Worm (Caenorhabditis elegans): ENCODE measurements around the gene nspc-19.

Gene nspc-19

DNA sequence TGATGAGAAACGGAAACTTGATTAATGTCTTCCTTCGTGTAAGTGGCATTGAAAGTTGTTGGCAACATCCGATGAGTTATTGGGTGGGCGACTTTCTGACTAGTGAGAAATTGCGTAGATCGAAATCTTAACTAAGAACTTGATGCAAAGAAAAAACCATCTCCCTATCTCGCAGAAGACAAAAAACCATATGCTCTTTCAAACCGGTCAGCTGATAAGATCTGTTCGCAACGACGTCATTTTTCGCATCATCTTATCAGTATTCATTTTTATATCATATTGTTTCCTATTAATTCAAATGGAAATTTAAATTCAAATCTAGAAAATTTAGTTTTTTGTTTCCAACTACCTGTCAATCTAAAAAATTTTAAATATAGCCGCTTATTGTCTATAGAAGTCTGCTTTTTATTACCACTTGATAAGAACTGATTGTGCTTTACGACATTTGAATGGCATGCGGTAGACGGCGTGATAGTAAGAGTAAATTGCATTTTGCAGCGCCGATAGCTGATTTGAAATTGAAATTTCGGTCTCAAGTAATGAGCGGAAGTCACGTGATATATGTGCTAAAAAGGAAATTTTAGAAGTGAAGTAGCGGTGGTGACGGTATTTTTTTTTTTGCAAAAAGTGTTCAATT, 28.0 kb upstream of the nspc-19 start:
- TF ChIP-seq ceh-48 (tag; optimal IDR thresholded peaks at IDR 0.05) (no peak), hlh-30 (tag; optimal IDR thresholded peaks at IDR 0.05; ENCODE audit: insufficient read depth) (peak; percentile 35), elt-2 (tag; optimal IDR thresholded peaks at IDR 0.05) (peak; percentile 88), pros-1 (tag; optimal IDR thresholded peaks at IDR 0.05) (no peak), ceh-30 (tag; optimal IDR thresholded peaks at IDR 0.05) (no peak)

DNA sequence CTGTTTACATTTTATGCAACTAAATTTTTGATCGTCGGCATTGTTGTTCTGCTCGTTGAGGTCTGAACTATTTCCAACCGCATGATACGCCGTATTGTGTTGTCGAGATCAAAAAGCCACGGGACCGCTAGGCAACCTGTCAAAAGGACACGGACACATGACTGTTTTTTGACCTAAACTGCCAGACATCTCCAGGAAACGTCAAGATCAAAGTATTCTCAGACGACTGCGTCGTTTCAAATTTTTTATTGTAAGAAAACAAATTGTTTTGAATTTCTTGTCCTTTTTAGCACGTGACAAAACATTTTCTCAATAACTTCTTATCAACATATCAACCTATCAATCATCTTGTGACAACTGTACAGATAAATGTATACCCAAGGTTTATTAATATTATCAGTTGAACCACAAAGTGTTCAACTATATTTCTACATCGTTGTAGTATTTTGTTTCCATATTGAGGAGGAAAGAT, 26.3 kb upstream of the nspc-19 start:
- TF ChIP-seq hlh-8 (tag; optimal IDR thresholded peaks at IDR 0.05) (no peak), elt-2 (tag; optimal IDR thresholded peaks at IDR 0.05) (peak; percentile 94), rnt-1 (tag; optimal IDR thresholded peaks at IDR 0.05) (no peak), ceh-48 (tag; optimal IDR thresholded peaks at IDR 0.05) (no peak), ahr-1 (tag; optimal IDR thresholded peaks at IDR 0.05) (no peak), che-1 (tag; optimal IDR thresholded peaks at IDR 0.05) (no peak), pag-3 (tag; optimal IDR thresholded peaks at IDR 0.05; ENCODE audit: borderline replicate concordance) (no peak), ceh-14 (tag; optimal IDR thresholded peaks at IDR 0.05) (no peak), ttx-3 (tag; optimal IDR thresholded peaks at IDR 0.05) (no peak), ceh-22 (tag; optimal IDR thresholded peaks at IDR 0.05) (no peak), zip-5 (tag; optimal IDR thresholded peaks at IDR 0.05) (no peak), hlh-30 (tag; optimal IDR thresholded peaks at IDR 0.05; ENCODE audit: insufficient read depth) (peak; percentile 44), pha-2 (tag; optimal IDR thresholded peaks at IDR 0.05) (no peak), unc-55 (GFP tag; optimal IDR thresholded peaks at IDR 0.05) (peak; percentile 19)

DNA sequence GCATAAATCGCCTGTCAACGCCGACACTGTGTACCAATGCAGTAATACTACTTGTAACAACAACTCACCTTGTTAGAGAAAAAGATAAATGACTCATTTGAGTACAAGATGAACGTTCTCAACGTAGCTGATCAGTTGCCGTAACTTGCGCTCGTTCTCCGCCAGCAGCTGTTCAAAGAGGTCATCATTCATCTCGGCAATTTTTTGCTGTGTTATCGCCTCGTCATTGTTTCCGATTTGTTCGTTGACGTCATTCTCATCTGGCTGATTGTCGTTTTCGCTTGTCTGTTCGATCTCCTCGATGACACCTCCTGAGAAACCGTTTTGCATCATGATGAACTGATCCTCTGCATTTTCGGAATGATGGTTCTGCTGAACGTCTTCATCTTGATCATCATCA, 25.2 kb upstream of the nspc-19 start:
- peak; percentile 2 for TF ChIP-seq unc-55 (GFP tag; optimal IDR thresholded peaks at IDR 0.05)
- TF ChIP-seq unc-86 (tag; optimal IDR thresholded peaks at IDR 0.05): no peak
- TF ChIP-seq F13H6.1 (tag; optimal IDR thresholded peaks at IDR 0.05): no peak

DNA sequence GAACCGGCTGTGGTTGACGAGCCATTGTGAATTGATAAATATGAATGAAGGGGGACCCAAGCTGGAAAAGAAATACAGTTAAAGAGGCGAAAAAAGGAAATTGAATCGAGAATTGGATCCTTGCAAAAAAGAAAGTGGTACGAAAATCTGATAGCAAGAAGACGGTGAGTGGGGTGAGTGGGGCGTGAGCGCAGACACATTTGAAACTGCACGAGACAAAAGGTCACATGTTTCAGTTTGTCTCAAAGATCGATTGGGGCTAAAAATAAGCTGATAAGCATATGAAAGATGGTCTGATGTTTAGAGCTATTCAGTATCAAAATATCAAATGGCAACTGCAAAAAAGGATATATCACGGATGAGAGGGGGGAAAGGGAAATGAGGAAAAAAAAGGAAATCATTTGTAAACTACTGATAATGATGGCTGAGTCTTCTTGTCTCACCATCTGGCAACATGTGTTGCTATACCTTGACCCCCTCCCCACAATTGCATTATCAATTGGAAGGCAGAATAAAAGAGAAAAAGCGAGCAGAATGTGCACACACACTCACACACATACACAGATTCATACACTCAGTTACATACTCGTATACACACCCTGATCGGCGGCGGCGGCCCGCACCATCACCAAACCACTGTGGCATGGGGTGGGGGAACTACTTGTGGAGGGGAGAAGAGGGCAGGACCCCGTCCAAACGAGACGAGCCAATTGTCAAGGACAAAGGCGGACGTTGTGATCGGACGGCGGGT, 24.5 kb upstream of the nspc-19 start, which contains the start of gene M163.1:
M163.1 (minus strand) TSS at position 25 of the 751 bp plus-strand sequence.
- peak; percentile 22 for TF ChIP-seq eyg-1 (tag; optimal IDR thresholded peaks at IDR 0.05)
- peak; percentile 1 for TF ChIP-seq hlh-30 (tag; optimal IDR thresholded peaks at IDR 0.05; ENCODE audit: insufficient read depth)
- TF ChIP-seq ceh-14 (tag; optimal IDR thresholded peaks at IDR 0.05): no peak
- TF ChIP-seq ceh-2 (tag; optimal IDR thresholded peaks at IDR 0.05): peak; percentile 22
- TF ChIP-seq sdc-2 (tag; optimal IDR thresholded peaks at IDR 0.05): peak; percentile 38
- peak; percentile 3 for TF ChIP-seq nhr-232 (tag; optimal IDR thresholded peaks at IDR 0.05)
- no peak for TF ChIP-seq ttx-3 (tag; optimal IDR thresholded peaks at IDR 0.05)
- TF ChIP-seq unc-86 (tag; optimal IDR thresholded peaks at IDR 0.05): no peak
- TF ChIP-seq ceh-6 (GFP tag; optimal IDR thresholded peaks at IDR 0.05): peak; percentile 37
- TF ChIP-seq gmeb-2 (tag; optimal IDR thresholded peaks at IDR 0.05): no peak
- peak; percentile 36 for TF ChIP-seq rnt-1 (tag; optimal IDR thresholded peaks at IDR 0.05)
- no peak for TF ChIP-seq ceh-22 (tag; optimal IDR thresholded peaks at IDR 0.05)
- TF ChIP-seq nfya-1 (tag; optimal IDR thresholded peaks at IDR 0.05): peak; percentile 13
- TF ChIP-seq ceh-24 (tag; optimal IDR thresholded peaks at IDR 0.05): no peak
- TF ChIP-seq tbx-2 (tag; optimal IDR thresholded peaks at IDR 0.05): peak; percentile 56
- no peak for TF ChIP-seq ahr-1 (tag; optimal IDR thresholded peaks at IDR 0.05)
- peak; percentile 3 for TF ChIP-seq unc-42 (tag; optimal IDR thresholded peaks at IDR 0.05)
- peak; percentile 16 for TF ChIP-seq ceh-31 (tag; optimal IDR thresholded peaks at IDR 0.05)
- TF ChIP-seq ceh-45 (GFP tag; IDR thresholded peaks at IDR 0.05): no peak
- peak; percentile 10 for TF ChIP-seq pros-1 (tag; optimal IDR thresholded peaks at IDR 0.05)
- no peak for TF ChIP-seq sox-4 (tag; optimal IDR thresholded peaks at IDR 0.05)
- peak; percentile 15 for TF ChIP-seq hlh-8 (tag; optimal IDR thresholded peaks at IDR 0.05)
- TF ChIP-seq sox-2 (GFP tag; IDR thresholded peaks at IDR 0.05): peak; percentile 3; the same call in 1 of the 2 replicates
- peak; percentile 0 for TF ChIP-seq ceh-18 (tag; optimal IDR thresholded peaks at IDR 0.05)

All from whole organism, late embryonic.